Worm (Caenorhabditis elegans): Measurements from ENCODE around the gene K02F6.3.

- TF ChIP-seq unc-3 (GFP tag; conservative IDR thresholded peaks at IDR 0.05) (no peak), unc-3 (tag; optimal IDR thresholded peaks at IDR 0.05) (no peak), ama-1 (optimal IDR thresholded peaks at IDR 0.05) (no peak), dve-1 (tag; optimal IDR thresholded peaks at IDR 0.05) (no peak), pag-3 (tag; optimal IDR thresholded peaks at IDR 0.05; ENCODE audit: borderline replicate concordance) (no peak), rnt-1 (tag; optimal IDR thresholded peaks at IDR 0.05) (no peak), eyg-1 (tag; optimal IDR thresholded peaks at IDR 0.05) (no peak)
These were observed 8.3 kb upstream of the K02F6.3 start, which contains the start of gene K02F6.7 for ce11 chrII:2537754-2538153.
